Worm (Caenorhabditis elegans) whole organism, L4 larva: ENCODE results near the gene str-264.

ENCODE experiments used
- T26A8.4 ChIP-seq: fragments of 200-800 bp; sonication (Bioruptor generic); IDR thresholded peaks from 2 replicates; pipeline ENCODE4 v1.3.6; 2022; ENCODE audit warnings: missing genetic modification characterization, missing compliant biosample characterization
- dpl-1 ChIP-seq: fragments of 150-350 bp; optimal IDR thresholded peaks from 2 replicates; lab custom pipeline; 2014; ENCODE audit warnings: missing biosample characterization, missing genetic modification reagents, missing genetic modification characterization
- fos-1 ChIP-seq: fragments of 150-350 bp; optimal IDR thresholded peaks from 2 replicates; lab custom pipeline; 2014; ENCODE audit warnings: missing biosample characterization, missing genetic modification characterization
- nhr-28 ChIP-seq: fragments of 150-350 bp; optimal IDR thresholded peaks from 2 replicates; lab custom pipeline; 2014; ENCODE audit warnings: missing biosample characterization, missing genetic modification characterization
- php-3 ChIP-seq: fragments of 200-800 bp; sonication (Bioruptor generic); IDR thresholded peaks from 2 replicates; pipeline ENCODE4 v1.3.6; 2022; ENCODE audit warnings: missing genetic modification reagents, missing genetic modification characterization, missing compliant biosample characterization

DNA sequence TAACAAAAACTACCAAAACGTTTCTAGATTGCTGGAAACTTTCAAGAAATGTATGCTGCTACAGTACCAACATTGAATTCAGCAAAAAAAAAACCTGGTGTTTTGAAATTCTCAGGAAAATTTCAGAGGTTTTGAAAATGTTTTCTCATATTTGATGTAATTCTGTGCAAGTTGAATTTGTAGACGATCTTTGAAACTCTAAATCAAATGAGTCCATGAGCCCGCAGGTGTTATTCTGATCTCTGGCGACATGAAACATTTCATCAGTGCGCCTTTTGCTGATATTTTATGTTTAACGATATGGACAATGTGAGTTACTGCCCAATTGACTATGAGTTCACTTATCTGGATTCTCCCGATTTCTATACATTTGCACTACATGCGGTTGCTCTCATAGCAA, 1.3 kb upstream of the str-264 start, which contains the start of gene srh-218:
- TF ChIP-seq fos-1 (no peak), nhr-28 (tag; lab: Kevin White, UChicago) (no peak), php-3 (GFP tag; lab: Robert Waterston, UW) (no peak), dpl-1 (GFP tag; lab: Kevin White, UChicago) (no peak), T26A8.4 (GFP tag; lab: Robert Waterston, UW) (no peak)
